Fruit fly (Drosophila melanogaster) whole organism, embryonic: ENCODE measurements around the gene Tsen2.
A peak's percentile ranks its signal among the peaks of the same experiment; 100 is the strongest.

Experiments
- Ada2b ChIP-seq: fragments of 200-800 bp; sonication (Bioruptor generic); IDR thresholded peaks from 2 replicates; pipeline ENCODE4 v1.3.6; 2022; ENCODE audit warnings: missing biosample characterization, missing genetic modification characterization
- Bgb ChIP-seq: fragments of 200-800 bp; sonication (Bioruptor generic); IDR thresholded peaks from 2 replicates; pipeline ENCODE4 v1.3.6; 2022; ENCODE audit warnings: missing biosample characterization, missing genetic modification characterization; ENCODE audit not compliant: partially characterized antibody
- CG10209 ChIP-seq: fragments of 200-800 bp; sonication (Bioruptor generic); optimal IDR thresholded peaks from 3 replicates; lab custom pipeline; 2017; ENCODE audit warnings: missing biosample characterization, mild to moderate bottlenecking, missing genetic modification characterization, missing genetic modification reagents
- CG10267 ChIP-seq: fragments of 200-800 bp; sonication (Bioruptor generic); optimal IDR thresholded peaks from 2 replicates; lab custom pipeline; 2018; ENCODE audit warnings: missing biosample characterization, mild to moderate bottlenecking, missing genetic modification characterization, moderate library complexity
- CG11695 ChIP-seq: fragments of 200-800 bp; sonication (Bioruptor generic); IDR thresholded peaks from 3 replicates; pipeline ENCODE4 v1.3.6; 2022; ENCODE audit warnings: missing biosample characterization, missing genetic modification characterization
- CG11696 ChIP-seq: fragments of 200-800 bp; sonication (Bioruptor generic); IDR thresholded peaks from 2 replicates; pipeline ENCODE4 v1.3.6; 2022; ENCODE audit warnings: missing biosample characterization, missing genetic modification characterization
- CG13424 ChIP-seq: fragments of 200-800 bp; sonication (Bioruptor generic); optimal IDR thresholded peaks from 2 replicates; lab custom pipeline; 2019; ENCODE audit warnings: missing biosample characterization, mild to moderate bottlenecking, missing genetic modification characterization, moderate library complexity
- CG1529 ChIP-seq: fragments of 200-800 bp; sonication (Bioruptor generic); optimal IDR thresholded peaks from 3 replicates; lab custom pipeline; 2018; ENCODE audit warnings: missing biosample characterization, missing genetic modification characterization
- CG17186 ChIP-seq: fragments of 200-800 bp; sonication (Bioruptor generic); optimal IDR thresholded peaks from 3 replicates; lab custom pipeline; 2017; ENCODE audit warnings: missing biosample characterization, missing genetic modification reagents, missing genetic modification characterization
- CG1792 ChIP-seq: fragments of 200-800 bp; sonication (Bioruptor generic); optimal IDR thresholded peaks from 2 replicates; lab custom pipeline; 2016; ENCODE audit warnings: missing biosample characterization, missing genetic modification characterization
- CG2875 ChIP-seq: fragments of 200-800 bp; sonication (Bioruptor generic); optimal IDR thresholded peaks from 2 replicates; lab custom pipeline; 2017; ENCODE audit warnings: missing biosample characterization, mild to moderate bottlenecking, missing genetic modification characterization, missing genetic modification reagents
- CG2889 ChIP-seq: fragments of 200-800 bp; sonication (Bioruptor generic); IDR thresholded peaks from 3 replicates; pipeline ENCODE4 v1.3.6; 2022; ENCODE audit warnings: missing biosample characterization, missing genetic modification characterization
- CG32767 ChIP-seq: fragments of 200-800 bp; sonication (Bioruptor generic); IDR thresholded peaks from 2 replicates; pipeline ENCODE4 v1.3.6; 2022; ENCODE audit warnings: missing biosample characterization, missing genetic modification characterization
- CG3407 ChIP-seq: fragments of 200-800 bp; sonication (Bioruptor generic); optimal IDR thresholded peaks from 2 replicates; lab custom pipeline; 2018; ENCODE audit warnings: missing biosample characterization, mild to moderate bottlenecking, missing genetic modification characterization
- CG3838 ChIP-seq: fragments of 200-800 bp; sonication (Bioruptor generic); optimal IDR thresholded peaks from 3 replicates; lab custom pipeline; 2016; ENCODE audit warnings: missing biosample characterization, missing genetic modification characterization
- CG3847 ChIP-seq: fragments of 200-800 bp; sonication (Bioruptor generic); IDR thresholded peaks from 2 replicates; pipeline ENCODE4 v1.3.6; 2022; ENCODE audit warnings: missing biosample characterization, missing genetic modification characterization
- CG42726 ChIP-seq: fragments of 200-800 bp; sonication (Bioruptor generic); IDR thresholded peaks from 2 replicates; pipeline ENCODE4 v1.3.6; 2022; ENCODE audit warnings: missing biosample characterization, missing genetic modification characterization; ENCODE audit not compliant: partially characterized antibody
- CG4328 ChIP-seq: fragments of 200-800 bp; sonication (Bioruptor generic); optimal IDR thresholded peaks from 3 replicates; lab custom pipeline; 2017; ENCODE audit warnings: missing biosample characterization, missing genetic modification reagents, missing genetic modification characterization
- CG4404 ChIP-seq: fragments of 200-800 bp; sonication (Bioruptor generic); IDR thresholded peaks from 2 replicates; pipeline ENCODE4 v1.3.6; 2022; ENCODE audit warnings: missing biosample characterization, missing genetic modification characterization
- CG4730 ChIP-seq: fragments of 200-800 bp; sonication (Bioruptor generic); IDR thresholded peaks from 2 replicates; pipeline ENCODE4 v1.3.6; 2022; ENCODE audit warnings: missing biosample characterization, missing genetic modification characterization
- CG5180 ChIP-seq: fragments of 200-800 bp; sonication (Bioruptor generic); optimal IDR thresholded peaks from 3 replicates; lab custom pipeline; 2017; ENCODE audit warnings: missing biosample characterization, missing genetic modification characterization, mild to moderate bottlenecking, moderate library complexity, missing genetic modification reagents
- CG5245 ChIP-seq: fragments of 200-800 bp; sonication (Bioruptor generic); optimal IDR thresholded peaks from 3 replicates; lab custom pipeline; 2016; ENCODE audit warnings: missing biosample characterization, missing genetic modification characterization
- CG6654 ChIP-seq: fragments of 200-800 bp; sonication (Bioruptor generic); optimal IDR thresholded peaks from 2 replicates; lab custom pipeline; 2017; ENCODE audit warnings: missing biosample characterization, mild to moderate bottlenecking, missing genetic modification characterization
- CG9437 ChIP-seq: fragments of 200-800 bp; sonication (Bioruptor generic); optimal IDR thresholded peaks from 2 replicates; lab custom pipeline; 2018; ENCODE audit warnings: missing biosample characterization, mild to moderate bottlenecking, missing genetic modification characterization
- CG9727 ChIP-seq: fragments of 200-800 bp; sonication (Bioruptor generic); optimal IDR thresholded peaks from 3 replicates; lab custom pipeline; 2017; ENCODE audit warnings: missing biosample characterization, mild to moderate bottlenecking, missing genetic modification characterization
- CHES-1-like ChIP-seq: fragments of 200-800 bp; sonication (Bioruptor generic); optimal IDR thresholded peaks from 2 replicates; lab custom pipeline; 2016; ENCODE audit warnings: missing biosample characterization, missing genetic modification characterization
- CoRest ChIP-seq: fragments of 200-800 bp; sonication (Bioruptor generic); optimal IDR thresholded peaks from 3 replicates; lab custom pipeline; 2018; ENCODE audit warnings: missing biosample characterization, mild to moderate bottlenecking, missing genetic modification characterization, moderate library complexity
- CrebB ChIP-seq: fragments of 200-800 bp; sonication (Bioruptor generic); optimal IDR thresholded peaks from 3 replicates; lab custom pipeline; 2018; ENCODE audit warnings: missing biosample characterization, mild to moderate bottlenecking, missing genetic modification characterization
- Dfd ChIP-seq, 2 experiments: fragments of >200 bp; optimal IDR thresholded peaks; 2 replicates each; lab custom pipeline; 2017; ENCODE audit warnings: missing biosample characterization in 2 of 2, missing genetic modification characterization in 2 of 2
- Drgx ChIP-seq: fragments of 200-800 bp; sonication (Bioruptor generic); IDR thresholded peaks from 2 replicates; pipeline ENCODE4 v1.3.6; 2022; ENCODE audit warnings: missing biosample characterization, missing genetic modification characterization
- Fer3 ChIP-seq: fragments of 200-800 bp; sonication (Bioruptor generic); optimal IDR thresholded peaks from 2 replicates; lab custom pipeline; 2018; ENCODE audit warnings: missing biosample characterization, mild to moderate bottlenecking, missing genetic modification characterization, moderate library complexity
- HLH54F ChIP-seq: fragments of 200-800 bp; sonication (Bioruptor generic); optimal IDR thresholded peaks from 3 replicates; lab custom pipeline; 2016; ENCODE audit warnings: missing biosample characterization, missing genetic modification characterization
- Myb ChIP-seq: fragments of 200-800 bp; sonication (Bioruptor generic); optimal IDR thresholded peaks from 2 replicates; lab custom pipeline; 2016; ENCODE audit warnings: missing biosample characterization, missing genetic modification characterization
- NC2β ChIP-seq: fragments of 200-800 bp; sonication (Bioruptor generic); optimal IDR thresholded peaks from 2 replicates; lab custom pipeline; 2016; ENCODE audit warnings: missing biosample characterization, missing genetic modification characterization
- Nf-YB ChIP-seq: fragments of 200-800 bp; sonication (Bioruptor generic); optimal IDR thresholded peaks from 3 replicates; lab custom pipeline; 2019; ENCODE audit warnings: missing biosample characterization, mild to moderate bottlenecking, missing genetic modification characterization, moderate library complexity
- Optix ChIP-seq: fragments of 200-800 bp; sonication (Bioruptor generic); IDR thresholded peaks from 3 replicates; pipeline ENCODE4 v1.3.6; 2022; ENCODE audit warnings: missing biosample characterization, missing genetic modification characterization
- PHDP ChIP-seq: fragments of 200-800 bp; sonication (Bioruptor generic); optimal IDR thresholded peaks from 3 replicates; lab custom pipeline; 2018; ENCODE audit warnings: missing biosample characterization, mild to moderate bottlenecking, missing genetic modification characterization, moderate library complexity
- aop ChIP-seq: fragments of 200-800 bp; sonication (Bioruptor generic); IDR thresholded peaks from 2 replicates; pipeline ENCODE4 v1.3.6; 2022; ENCODE audit warnings: missing biosample characterization, missing genetic modification characterization
- cad ChIP-seq: fragments of >200 bp; optimal IDR thresholded peaks from 2 replicates; lab custom pipeline; 2017; ENCODE audit warnings: missing biosample characterization, missing genetic modification characterization
- ftz-f1 ChIP-seq: fragments of 200-800 bp; sonication (Bioruptor generic); optimal IDR thresholded peaks from 2 replicates; lab custom pipeline; 2016; ENCODE audit warnings: missing biosample characterization, missing genetic modification characterization
- gcm2 ChIP-seq: fragments of 200-800 bp; sonication (Bioruptor generic); optimal IDR thresholded peaks from 2 replicates; lab custom pipeline; 2016; ENCODE audit warnings: missing biosample characterization, missing genetic modification characterization
- h ChIP-seq: fragments of >200 bp; optimal IDR thresholded peaks from 2 replicates; lab custom pipeline; 2017
- kay ChIP-seq: fragments of 200-800 bp; sonication (Bioruptor generic); optimal IDR thresholded peaks from 2 replicates; lab custom pipeline; 2016; ENCODE audit warnings: missing biosample characterization, missing genetic modification characterization
- lmd ChIP-seq: fragments of 200-800 bp; sonication (Bioruptor generic); IDR thresholded peaks from 2 replicates; pipeline ENCODE4 v1.3.6; 2022; ENCODE audit warnings: missing biosample characterization, missing genetic modification characterization
- lov ChIP-seq, 2 experiments: fragments of 200-800 bp in 1 of 2; fragments of >200 bp in 1 of 2; sonication (Bioruptor generic) in 1 of 2; IDR thresholded peaks in 1 of 2; optimal IDR thresholded peaks in 1 of 2; 2 replicates in 1 of 2; 3 replicates in 1 of 2; pipeline versions ENCODE4 v1.3.6 to Lab custom; 2017 to 2022; ENCODE audit warnings: missing biosample characterization in 1 of 2, missing genetic modification characterization in 1 of 2
- nau ChIP-seq: fragments of 200-800 bp; sonication (Bioruptor generic); optimal IDR thresholded peaks from 3 replicates; lab custom pipeline; 2017; ENCODE audit warnings: missing biosample characterization, mild to moderate bottlenecking, missing genetic modification characterization, missing genetic modification reagents
- rib ChIP-seq: fragments of 200-800 bp; sonication (Bioruptor generic); IDR thresholded peaks from 2 replicates; pipeline ENCODE4 v1.3.6; 2022; ENCODE audit warnings: missing biosample characterization, missing genetic modification characterization
- seq ChIP-seq: fragments of 200-800 bp; sonication (Bioruptor generic); IDR thresholded peaks from 2 replicates; pipeline ENCODE4 v1.3.6; 2022; ENCODE audit warnings: missing biosample characterization, missing genetic modification characterization
- slou ChIP-seq: fragments of 200-800 bp; sonication (Bioruptor generic); optimal IDR thresholded peaks from 3 replicates; lab custom pipeline; 2016; ENCODE audit warnings: missing biosample characterization, missing genetic modification characterization
- so ChIP-seq: fragments of 200-800 bp; sonication (Bioruptor generic); IDR thresholded peaks from 3 replicates; pipeline ENCODE4 v1.3.6; 2022; ENCODE audit warnings: missing biosample characterization, missing genetic modification characterization
- tgo ChIP-seq: fragments of 200-800 bp; sonication (Bioruptor generic); IDR thresholded peaks from 3 replicates; pipeline ENCODE4 v1.3.6; 2022; ENCODE audit warnings: missing biosample characterization, missing genetic modification characterization
- tup ChIP-seq: fragments of 200-800 bp; sonication (Bioruptor generic); optimal IDR thresholded peaks from 2 replicates; lab custom pipeline; 2016; ENCODE audit warnings: missing biosample characterization, mild to moderate bottlenecking, missing genetic modification characterization, moderate library complexity

The Tsen2 gene

dm6 chr2L:16709693-16710092, 19.9 kb upstream of the Tsen2 start (continued):
- TF ChIP-seq so (GFP tag; lab: Robert Waterston, UW) (peak; percentile 90), CG11696 (GFP tag; lab: Robert Waterston, UW) (no peak), CG4328 (GFP tag; lab: Kevin White, UChicago) (no peak), Drgx (GFP tag; lab: Robert Waterston, UW) (no peak), CoRest (peak; percentile 73), CG9727 (GFP tag; lab: Kevin White, UChicago) (peak; percentile 60), Nf-YB (peak; percentile 55), CG1529 (GFP tag; lab: Kevin White, UChicago) (peak; percentile 49), CrebB (tag; lab: Kevin White, UChicago) (peak; percentile 0), CG4404 (GFP tag; lab: Robert Waterston, UW) (no peak), slou (GFP tag; lab: Kevin White, UChicago) (no peak), Bgb (no peak), rib (no peak), CG5180 (GFP tag; lab: Kevin White, UChicago) (no peak), CG42726 (GFP tag; lab: Robert Waterston, UW) (no peak), Ada2b (peak; percentile 86), ftz-f1 (GFP tag; lab: Kevin White, UChicago) (no peak), lov (optimal IDR thresholded peaks at IDR 0.05; lab: Kevin White, UChicago) (no peak), lov (GFP tag; IDR thresholded peaks at IDR 0.05; lab: Robert Waterston, UW) (no peak), CG32767 (GFP tag; lab: Robert Waterston, UW) (peak; percentile 81), gcm2 (no peak), CHES-1-like (peak; percentile 5), tgo (peak; percentile 78), CG10209 (GFP tag; lab: Kevin White, UChicago) (peak; percentile 61), Dfd (GFP tag; optimal IDR thresholded peaks at IDR 0.05; lab: Kevin White, UChicago) (no peak), aop (GFP tag; lab: Robert Waterston, UW) (0 out of 2 replicates have a peak, but pooled peaks have one; percentile 20), CG3407 (GFP tag; lab: Kevin White, UChicago) (peak; percentile 68), CG13424 (peak; percentile 83), tup (GFP tag; lab: Kevin White, UChicago) (no peak), CG2875 (GFP tag; lab: Kevin White, UChicago) (peak; percentile 51), CG10267 (tag; lab: Kevin White, UChicago) (peak; percentile 22), CG17186 (GFP tag; lab: Kevin White, UChicago) (no peak), h (no peak), CG3838 (GFP tag; lab: Kevin White, UChicago) (no peak), HLH54F (peak; percentile 16), CG3847 (GFP tag; lab: Robert Waterston, UW) (peak; percentile 69), CG5245 (GFP tag; lab: Kevin White, UChicago) (peak; percentile 21), CG4730 (GFP tag; lab: Robert Waterston, UW) (no peak), kay (peak; percentile 55), cad (GFP tag; lab: Kevin White, UChicago) (no peak), CG6654 (GFP tag; lab: Kevin White, UChicago) (no peak), NC2β (GFP tag; lab: Kevin White, UChicago) (no peak), nau (no peak), Optix (peak; percentile 22; the same call in 1 of the 3 replicates), PHDP (tag; lab: Kevin White, UChicago) (peak; percentile 81), Fer3 (tag; lab: Kevin White, UChicago) (no peak), seq (GFP tag; lab: Robert Waterston, UW) (peak; percentile 75), Myb (GFP tag; lab: Kevin White, UChicago) (no peak), CG2889 (0 out of 3 replicates have a peak, but pooled peaks have one; percentile 54), CG1792 (GFP tag; lab: Kevin White, UChicago) (peak; percentile 42), CG11695 (peak; percentile 53; the same call in 2 of the 3 replicates), CG9437 (GFP tag; lab: Kevin White, UChicago) (peak; percentile 41), lmd (GFP tag; lab: Robert Waterston, UW) (peak; percentile 81)
